Worm (Caenorhabditis elegans) whole organism, young adult: Measurements from ENCODE around the gene vrp-1.

Experiments
- F22D6.2 ChIP-seq: sonication (generic microtip); optimal IDR thresholded peaks from 2 replicates; lab custom pipeline; 2016; ENCODE audit warnings: mild to moderate bottlenecking, missing genetic modification characterization, missing compliant biosample characterization
- ama-1 ChIP-seq, 3 experiments: fragments of 150-350 bp in 1 of 3; sonication (generic microtip) in 2 of 3; optimal IDR thresholded peaks; 2 replicates each; lab custom pipeline; 2014 to 2018; ENCODE audit warnings: missing biosample characterization in 2 of 3, missing genetic modification characterization in 2 of 3, missing genetic modification reagents in 2 of 3
- gei-17 ChIP-seq: fragments of 200-800 bp; sonication (Bioruptor generic); optimal IDR thresholded peaks from 2 replicates; lab custom pipeline; 2018; ENCODE audit warnings: mild to moderate bottlenecking, missing genetic modification characterization, missing compliant biosample characterization
- nhr-90 ChIP-seq: sonication (generic microtip); optimal IDR thresholded peaks from 2 replicates; lab custom pipeline; 2016; ENCODE audit warnings: missing genotype, mild to moderate bottlenecking, missing genetic modification characterization, missing compliant biosample characterization
- pha-4 ChIP-seq: fragments of 150-350 bp; sonication (generic microtip); optimal IDR thresholded peaks from 2 replicates; lab custom pipeline; 2014; ENCODE audit warnings: missing biosample characterization, missing genetic modification reagents, missing genetic modification characterization
- rec-8 ChIP-seq, 2 experiments: sonication (generic microtip); optimal IDR thresholded peaks; 2 replicates each; lab custom pipeline; 2016; ENCODE audit warnings: mild to moderate bottlenecking in 2 of 2, missing genetic modification characterization in 2 of 2, missing genetic modification reagents in 2 of 2, missing genotype in 2 of 2, missing biosample characterization in 1 of 2, missing compliant biosample characterization in 1 of 2, moderate library complexity in 1 of 2
- snpc-4 ChIP-seq, 5 experiments: fragments of 150-350 bp in 1 of 5; sonication (generic microtip) in 4 of 5; optimal IDR thresholded peaks; 2 replicates each; lab custom pipeline; 2014 to 2018; ENCODE audit warnings: missing genetic modification characterization in 5 of 5, missing biosample characterization in 3 of 5, antibody characterized with exemption in 2 of 5, mild to moderate bottlenecking in 2 of 5, missing compliant biosample characterization in 2 of 5, missing genotype in 2 of 5, moderate library complexity in 2 of 5, missing genetic modification reagents in 1 of 5
- unc-130 ChIP-seq: sonication (generic microtip); optimal IDR thresholded peaks from 2 replicates; lab custom pipeline; 2016; ENCODE audit warnings: missing genetic modification reagents, missing genetic modification characterization, missing compliant biosample characterization
- ztf-25 ChIP-seq: fragments of 200-800 bp; sonication (Bioruptor generic); IDR thresholded peaks from 2 replicates; pipeline ENCODE4 v1.3.6; 2022; ENCODE audit warnings: missing genetic modification reagents, missing genetic modification characterization, missing compliant biosample characterization
- ztf-28 ChIP-seq: fragments of 200-800 bp; sonication (Bioruptor generic); IDR thresholded peaks from 2 replicates; pipeline ENCODE4 v1.3.6; 2022; ENCODE audit warnings: missing genetic modification reagents, missing genetic modification characterization, missing compliant biosample characterization

DNA sequence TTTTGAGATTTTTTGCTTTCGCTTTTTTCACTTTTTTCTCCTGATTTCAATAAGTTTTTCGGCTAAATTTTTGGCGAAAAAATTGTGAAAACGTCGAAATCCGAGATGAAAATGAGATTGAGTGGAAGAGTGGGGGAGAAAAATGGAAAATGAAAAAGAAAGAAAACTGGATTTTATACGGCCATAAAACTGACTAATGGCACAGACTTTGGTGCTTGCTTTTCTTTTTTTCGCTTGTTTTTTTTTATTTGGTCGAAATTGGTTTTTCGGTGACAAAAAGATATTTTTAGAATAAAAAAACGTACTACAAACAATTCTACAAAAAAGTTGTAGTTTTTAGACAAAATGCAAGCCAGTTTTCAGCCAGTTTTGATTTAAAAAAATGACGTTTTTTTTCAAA, 9.6 kb upstream of the vrp-1 start:
- TF ChIP-seq F22D6.2 (tag; lab: Kevin White, UChicago) (no peak), pha-4 (tag; lab: Kevin White, UChicago) (no peak), ama-1 (optimal IDR thresholded peaks at IDR 0.05; lab: Kevin White, UChicago) (no peak), ama-1 (GFP tag; optimal IDR thresholded peaks at IDR 0.05; lab: Kevin White, UChicago) (no peak), ztf-25 (GFP tag; lab: Robert Waterston, UW) (no peak), nhr-90 (no peak), gei-17 (GFP tag; lab: Kevin White, UChicago) (no peak), rec-8 (tag; optimal IDR thresholded peaks at IDR 0.05; lab: Kevin White, UChicago) (no peak), unc-130 (GFP tag; lab: Kevin White, UChicago) (no peak), ztf-28 (GFP tag; lab: Robert Waterston, UW) (no peak), snpc-4 (GFP tag; optimal IDR thresholded peaks at IDR 0.05; lab: Kevin White, UChicago) (no peak), snpc-4 (tag; optimal IDR thresholded peaks at IDR 0.05; lab: Kevin White, UChicago) (no peak)
